Worm (Caenorhabditis elegans): Measurements from ENCODE around the gene pch-2.

DNA sequence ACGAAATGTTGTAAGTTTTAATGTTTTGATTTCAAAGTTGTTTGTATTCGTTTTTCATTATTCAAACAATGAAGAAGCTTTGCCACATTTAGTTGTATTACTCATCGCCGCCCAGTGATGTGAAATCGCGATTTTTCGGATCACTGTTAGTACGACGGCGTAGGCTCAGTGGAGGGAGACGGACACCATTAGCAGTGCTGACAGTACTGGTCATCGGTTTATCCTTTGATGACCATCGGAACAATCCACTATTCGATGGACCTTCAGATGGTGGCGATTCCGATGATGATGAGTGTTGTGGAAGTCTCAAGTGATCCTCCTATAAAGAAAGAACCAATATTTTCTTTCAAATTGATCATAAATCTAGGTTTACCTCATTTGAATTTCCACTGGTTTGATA is 29.4 kb downstream of the pch-2 start:
- TF ChIP-seq ama-1 (optimal IDR thresholded peaks at IDR 0.05), result no peak
- TF ChIP-seq tra-4 (tag; optimal IDR thresholded peaks at IDR 0.05), result no peak
- no peak for TF ChIP-seq tbx-11 (GFP tag; IDR thresholded peaks at IDR 0.05)
- TF ChIP-seq aly-1 (tag; optimal IDR thresholded peaks at IDR 0.05), result no peak
- no peak for TF ChIP-seq tbx-37 (GFP tag; conservative IDR thresholded peaks at IDR 0.05)
- TF ChIP-seq flt-1 (GFP tag; IDR thresholded peaks at IDR 0.05), result no peak
- TF ChIP-seq hmbx-1 (tag; optimal IDR thresholded peaks at IDR 0.05), result no peak
- no peak for TF ChIP-seq ceh-13 (GFP tag; optimal IDR thresholded peaks at IDR 0.05)
- TF ChIP-seq hmg-4 (GFP tag; optimal IDR thresholded peaks at IDR 0.05), result no peak
- no peak for TF ChIP-seq pes-1 (GFP tag; IDR thresholded peaks at IDR 0.05)
- TF ChIP-seq ets-7 (tag; optimal IDR thresholded peaks at IDR 0.05), result no peak
- no peak for TF ChIP-seq B0310.2 (tag; optimal IDR thresholded peaks at IDR 0.05)
- TF ChIP-seq scrt-1 (GFP tag; IDR thresholded peaks at IDR 0.05), result no peak
- TF ChIP-seq hnd-1 (tag; optimal IDR thresholded peaks at IDR 0.05), result no peak
